Fruit fly (Drosophila melanogaster): ENCODE measurements around the gene CG43965.

The CG43965 gene

DNA sequence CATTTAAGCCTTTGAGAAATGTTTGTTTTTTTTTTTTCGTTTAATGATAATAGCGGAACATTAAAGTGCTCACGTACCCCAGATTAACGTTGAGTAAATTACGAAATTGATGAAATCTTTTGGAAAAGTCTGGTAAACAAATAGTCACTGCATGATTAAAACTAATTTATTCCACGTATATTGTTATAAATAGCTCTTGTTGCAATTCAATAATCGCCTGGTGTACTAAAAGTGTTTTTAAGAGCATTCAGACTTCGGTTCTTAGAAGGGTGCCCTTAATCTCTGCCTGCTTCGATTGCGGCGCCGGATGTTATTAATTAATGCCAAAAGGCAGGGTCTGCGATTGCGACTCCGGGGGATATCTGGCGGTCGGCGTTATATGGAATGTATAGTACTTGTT, 16.7 kb downstream of the CG43965 start (continued):
- no peak for TF ChIP-seq CG8290 (GFP tag; optimal IDR thresholded peaks at IDR 0.05)
- peak in 1 of 2 experiments; percentile 12 for TF ChIP-seq CG8290 (tag; optimal IDR thresholded peaks at IDR 0.05)
- TF ChIP-seq gt (GFP tag; IDR thresholded peaks at IDR 0.05) = no peak
- no peak for TF ChIP-seq Myb (GFP tag; optimal IDR thresholded peaks at IDR 0.05)
- peak; percentile 6 for TF ChIP-seq lab (GFP tag; optimal IDR thresholded peaks at IDR 0.05)
- peak; percentile 18 for TF ChIP-seq zfh2 (GFP tag; optimal IDR thresholded peaks at IDR 0.05)
- no peak for TF ChIP-seq CG15601 (tag; optimal IDR thresholded peaks at IDR 0.05)
- TF ChIP-seq Dfd (GFP tag; optimal IDR thresholded peaks at IDR 0.05) = no peak
- TF ChIP-seq Deaf1 (tag; optimal IDR thresholded peaks at IDR 0.05) = no peak
- peak; percentile 13 for TF ChIP-seq exex (tag; optimal IDR thresholded peaks at IDR 0.05)
- peak; percentile 25 for TF ChIP-seq lilli (GFP tag; optimal IDR thresholded peaks at IDR 0.05)
- TF ChIP-seq Hmr (GFP tag; optimal IDR thresholded peaks at IDR 0.05) = peak; percentile 22
- no peak for TF ChIP-seq HLH54F (GFP tag; optimal IDR thresholded peaks at IDR 0.05)
- peak; percentile 24 for TF ChIP-seq CG3281 (GFP tag; optimal IDR thresholded peaks at IDR 0.05)
- no peak for TF ChIP-seq gfzf (GFP tag; optimal IDR thresholded peaks at IDR 0.05)
- no peak for TF ChIP-seq sna (GFP tag; IDR thresholded peaks at IDR 0.05; ENCODE audit: partially characterized antibody)
- TF ChIP-seq trem (tag; optimal IDR thresholded peaks at IDR 0.05) = no peak
- no peak for TF ChIP-seq pita (GFP tag; optimal IDR thresholded peaks at IDR 0.05)
- 0 out of 3 replicates have a peak, but pooled peaks have one; percentile 37 for TF ChIP-seq dysf (GFP tag; IDR thresholded peaks at IDR 0.05)
- no peak for TF ChIP-seq usp (GFP tag; optimal IDR thresholded peaks at IDR 0.05)
- TF ChIP-seq CG12155 (GFP tag; optimal IDR thresholded peaks at IDR 0.05) = peak; percentile 11
- TF ChIP-seq zfh1 (GFP tag; IDR thresholded peaks at IDR 0.05) = no peak
- peak; percentile 33 for TF ChIP-seq pho (GFP tag; optimal IDR thresholded peaks at IDR 0.05)
- TF ChIP-seq fd64A (GFP tag; optimal IDR thresholded peaks at IDR 0.05) = no peak
- peak; percentile 25 for TF ChIP-seq Dip3 (GFP tag; optimal IDR thresholded peaks at IDR 0.05)
- TF ChIP-seq sd (tag; optimal IDR thresholded peaks at IDR 0.05) = peak; percentile 21
- no peak for TF ChIP-seq tup (GFP tag; optimal IDR thresholded peaks at IDR 0.05)
- no peak for TF ChIP-seq Hsf (GFP tag; optimal IDR thresholded peaks at IDR 0.05)
- peak; percentile 11 for TF ChIP-seq gem (tag; optimal IDR thresholded peaks at IDR 0.05)
- TF ChIP-seq caup (GFP tag; optimal IDR thresholded peaks at IDR 0.05; ENCODE audit: severe bottlenecking) = no peak
- TF ChIP-seq Ets97D (GFP tag; optimal IDR thresholded peaks at IDR 0.05) = no peak

DNA sequence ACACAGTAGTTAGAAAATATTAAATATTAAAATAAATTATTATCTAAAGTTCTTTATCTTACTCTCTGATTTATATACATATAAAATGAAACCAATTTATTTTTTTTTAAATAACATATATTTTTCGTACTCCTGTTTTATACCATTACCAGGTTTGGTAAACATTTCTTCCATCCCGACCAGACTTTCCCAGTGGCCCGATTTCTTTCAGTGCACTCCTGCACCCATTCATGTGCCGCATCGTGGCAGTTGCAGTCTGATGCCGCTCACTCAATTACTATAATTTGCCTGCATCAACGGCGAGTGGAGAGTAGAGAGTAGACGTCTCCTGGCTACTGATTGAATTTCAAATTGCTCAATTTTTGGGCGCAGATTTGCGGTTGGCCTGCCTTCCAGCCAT, 17.8 kb downstream of the CG43965 start:
- TF ChIP-seq gem (tag; optimal IDR thresholded peaks at IDR 0.05) (peak; percentile 6), Aef1 (GFP tag; IDR thresholded peaks at IDR 0.05) (0 out of 3 replicates have a peak, but pooled peaks have one; percentile 18), CG17612 (GFP tag; IDR thresholded peaks at IDR 0.05) (no peak), Gug (GFP tag; IDR thresholded peaks at IDR 0.05) (0 out of 4 replicates have a peak, but pooled peaks have one; percentile 13), CG17361 (GFP tag; IDR thresholded peaks at IDR 0.05) (0 out of 3 replicates have a peak, but pooled peaks have one; percentile 34), vnd (GFP tag; IDR thresholded peaks at IDR 0.05; ENCODE audit: partially characterized antibody) (no peak), Rfx (GFP tag; IDR thresholded peaks at IDR 0.05) (0 out of 2 replicates have a peak, but pooled peaks have one; percentile 15), CG11456 (GFP tag; IDR thresholded peaks at IDR 0.05) (0 out of 3 replicates have a peak, but pooled peaks have one; percentile 37), CG11085 (GFP tag; IDR thresholded peaks at IDR 0.05) (no peak), CG10274 (GFP tag; optimal IDR thresholded peaks at IDR 0.05) (no peak)

DNA sequence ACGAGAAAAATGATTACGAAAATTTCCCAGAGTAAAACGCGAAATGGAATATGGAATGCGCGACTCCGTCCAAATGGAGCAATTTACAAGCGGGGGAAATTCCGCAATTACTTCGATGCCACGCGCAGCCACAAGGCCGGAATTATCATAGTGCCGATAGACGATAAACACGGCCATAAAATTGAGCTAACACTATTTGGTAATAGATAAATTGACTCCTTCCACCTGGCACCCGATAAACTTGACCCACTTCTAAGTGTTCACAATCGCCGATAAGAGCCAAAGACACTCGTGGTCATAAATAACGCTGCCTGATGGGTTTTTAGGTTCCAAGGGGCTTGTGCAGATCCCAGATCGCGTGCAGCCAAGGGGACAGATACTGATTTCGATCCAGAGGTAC, 18.5 kb downstream of the CG43965 start:
- peak; percentile 53; the same call in 1 of the 3 replicates for TF ChIP-seq CG6175 (GFP tag; IDR thresholded peaks at IDR 0.05)
- TF ChIP-seq lab (GFP tag; optimal IDR thresholded peaks at IDR 0.05) = peak; percentile 41
- TF ChIP-seq gcm2 (GFP tag; optimal IDR thresholded peaks at IDR 0.05) = no peak
- TF ChIP-seq CG18011 (GFP tag; optimal IDR thresholded peaks at IDR 0.05) = no peak
- no peak for TF ChIP-seq Neu2 (GFP tag; optimal IDR thresholded peaks at IDR 0.05; ENCODE audit: borderline replicate concordance)
- TF ChIP-seq cwo (GFP tag; optimal IDR thresholded peaks at IDR 0.05) = peak; percentile 57
- no peak for TF ChIP-seq CG12744 (GFP tag; optimal IDR thresholded peaks at IDR 0.05)
- peak; percentile 41 for TF ChIP-seq CG12769 (tag; optimal IDR thresholded peaks at IDR 0.05)
- TF ChIP-seq sug (tag; optimal IDR thresholded peaks at IDR 0.05) = peak; percentile 65
- no peak for TF ChIP-seq Fer2 (tag; optimal IDR thresholded peaks at IDR 0.05)
- no peak for TF ChIP-seq YL-1 (GFP tag; optimal IDR thresholded peaks at IDR 0.05)
- TF ChIP-seq CG13123 (GFP tag; optimal IDR thresholded peaks at IDR 0.05) = no peak
